Fruit fly (Drosophila melanogaster): ENCODE measurements around the gene Acbp5.

Acbp5 gene

dm6 chr3L:8772998-8773684 is 15.2 kb downstream of the Acbp5 start (continued):
- peak; percentile 38 for TF ChIP-seq CG7786 (GFP tag; optimal IDR thresholded peaks at IDR 0.05)
- TF ChIP-seq Pdp1 (GFP tag; optimal IDR thresholded peaks at IDR 0.05): peak; percentile 8 to 61
- no peak for TF ChIP-seq CTCF (GFP tag; optimal IDR thresholded peaks at IDR 0.05)
- peak; percentile 47 for TF ChIP-seq ewg (GFP tag; optimal IDR thresholded peaks at IDR 0.05)
- peak; percentile 32 for TF ChIP-seq CG10147 (GFP tag; optimal IDR thresholded peaks at IDR 0.05)
- TF ChIP-seq Abd-B (GFP tag; optimal IDR thresholded peaks at IDR 0.05): peak; percentile 72
- no peak for TF ChIP-seq CG3838 (GFP tag; optimal IDR thresholded peaks at IDR 0.05)
- TF ChIP-seq CG12104 (GFP tag; optimal IDR thresholded peaks at IDR 0.05): peak; percentile 41
- TF ChIP-seq CG15269 (tag; optimal IDR thresholded peaks at IDR 0.05): peak; percentile 83
- no peak for TF ChIP-seq CG9797 (GFP tag; optimal IDR thresholded peaks at IDR 0.05)
- TF ChIP-seq pho (GFP tag; optimal IDR thresholded peaks at IDR 0.05): no peak
- peak; percentile 66 for TF ChIP-seq CG12236 (GFP tag; optimal IDR thresholded peaks at IDR 0.05)
- TF ChIP-seq pzg (GFP tag; optimal IDR thresholded peaks at IDR 0.05): no peak
- peak; percentile 46 for TF ChIP-seq lab (GFP tag; optimal IDR thresholded peaks at IDR 0.05)
- no peak for TF ChIP-seq Bgb (GFP tag; IDR thresholded peaks at IDR 0.05; ENCODE audit: partially characterized antibody)
- 0 out of 3 replicates have a peak, but pooled peaks have one; percentile 15 for TF ChIP-seq C15 (GFP tag; IDR thresholded peaks at IDR 0.05)
- TF ChIP-seq CG34422 (GFP tag; IDR thresholded peaks at IDR 0.05): peak; percentile 70
- peak; percentile 81 for TF ChIP-seq CG17829 (tag; optimal IDR thresholded peaks at IDR 0.05)
- no peak for TF ChIP-seq Dp (GFP tag; optimal IDR thresholded peaks at IDR 0.05)
- peak; percentile 0 for TF ChIP-seq chn (GFP tag; optimal IDR thresholded peaks at IDR 0.05)
- peak; percentile 48 for TF ChIP-seq CG8359 (GFP tag; optimal IDR thresholded peaks at IDR 0.05; ENCODE audit: borderline replicate concordance)
- TF ChIP-seq Bteb2 (GFP tag; optimal IDR thresholded peaks at IDR 0.05): peak; percentile 28
- no peak for TF ChIP-seq prd (optimal IDR thresholded peaks at IDR 0.05)
- TF ChIP-seq prd (GFP tag; IDR thresholded peaks at IDR 0.05): peak; percentile 73
- TF ChIP-seq Sry-δ (GFP tag; optimal IDR thresholded peaks at IDR 0.05): no peak
- 0 out of 3 replicates have a peak, but pooled peaks have one; percentile 32 for TF ChIP-seq CG7357 (GFP tag; IDR thresholded peaks at IDR 0.05)
- peak; percentile 26 for TF ChIP-seq Atf3 (GFP tag; optimal IDR thresholded peaks at IDR 0.05)
- 0 out of 3 replicates have a peak, but pooled peaks have one; percentile 42 for TF ChIP-seq CG11456 (GFP tag; IDR thresholded peaks at IDR 0.05)
- TF ChIP-seq CG32532 (GFP tag; IDR thresholded peaks at IDR 0.05): 0 out of 2 replicates have a peak, but pooled peaks have one; percentile 16
- TF ChIP-seq CG15601 (tag; optimal IDR thresholded peaks at IDR 0.05): peak; percentile 83
- peak; percentile 25 for TF ChIP-seq sug (tag; optimal IDR thresholded peaks at IDR 0.05)
- peak; percentile 71 for TF ChIP-seq Awh (GFP tag; IDR thresholded peaks at IDR 0.05)
- peak; percentile 77 for TF ChIP-seq tgo (GFP tag; IDR thresholded peaks at IDR 0.05)
- peak; percentile 33 for TF ChIP-seq wek (GFP tag; optimal IDR thresholded peaks at IDR 0.05)
- peak; percentile 77 to 78 for TF ChIP-seq chif (GFP tag; optimal IDR thresholded peaks at IDR 0.05)
- TF ChIP-seq PHDP (tag; optimal IDR thresholded peaks at IDR 0.05): peak; percentile 86
- TF ChIP-seq dm (GFP tag; optimal IDR thresholded peaks at IDR 0.05): peak; percentile 30
- TF ChIP-seq sr (GFP tag; IDR thresholded peaks at IDR 0.05): no peak
- peak; percentile 39 for TF ChIP-seq Six4 (GFP tag; optimal IDR thresholded peaks at IDR 0.05)
- no peak for TF ChIP-seq Doc2 (GFP tag; IDR thresholded peaks at IDR 0.05)
- peak; percentile 67 for TF ChIP-seq CG18619 (GFP tag; optimal IDR thresholded peaks at IDR 0.05)
- no peak for TF ChIP-seq Lim3 (GFP tag; IDR thresholded peaks at IDR 0.05)
- peak; percentile 80 for TF ChIP-seq gsb-n (tag; optimal IDR thresholded peaks at IDR 0.05)
- TF ChIP-seq Dek (tag; optimal IDR thresholded peaks at IDR 0.05): peak; percentile 27
- peak; percentile 84 for TF ChIP-seq dmrt11E (tag; optimal IDR thresholded peaks at IDR 0.05)
- peak; percentile 14 for TF ChIP-seq CG10543 (GFP tag; optimal IDR thresholded peaks at IDR 0.05)
- peak; percentile 62 for TF ChIP-seq jing (GFP tag; optimal IDR thresholded peaks at IDR 0.05)
- TF ChIP-seq CG10274 (GFP tag; optimal IDR thresholded peaks at IDR 0.05): no peak
- peak; percentile 83 for TF ChIP-seq row (GFP tag; IDR thresholded peaks at IDR 0.05)
- TF ChIP-seq bcd (GFP tag; optimal IDR thresholded peaks at IDR 0.05): peak; percentile 60

Data from whole organism, embryonic.